Worm (Caenorhabditis elegans): Measurements from ENCODE around the gene T27E4.1.

DNA sequence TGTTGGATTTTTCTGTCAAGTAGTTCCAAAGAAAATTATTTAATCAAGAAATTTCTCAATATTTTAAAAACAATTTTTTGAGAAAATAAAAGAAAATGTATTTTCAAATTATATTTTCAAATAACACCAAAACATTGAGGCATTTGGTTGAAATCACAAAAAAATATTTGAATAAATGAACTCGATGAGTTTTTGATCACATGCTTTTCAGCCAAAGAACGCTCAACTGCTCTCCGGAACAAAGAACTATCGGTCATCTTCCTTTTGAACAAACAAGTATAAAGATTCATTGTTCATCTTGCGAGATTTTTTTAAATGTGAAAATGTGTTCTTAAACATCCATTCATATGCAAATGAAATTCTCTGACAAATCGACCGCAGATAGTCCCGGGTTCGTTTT lies 2.8 kb downstream of the T27E4.1 start:
- TF ChIP-seq flt-1 (GFP tag; IDR thresholded peaks at IDR 0.05) (no peak), hmbx-1 (tag; optimal IDR thresholded peaks at IDR 0.05) (no peak)

Data from whole organism, early embryonic.